Fruit fly (Drosophila melanogaster): ENCODE data around the gene Smyd5.

Gene Smyd5

DNA sequence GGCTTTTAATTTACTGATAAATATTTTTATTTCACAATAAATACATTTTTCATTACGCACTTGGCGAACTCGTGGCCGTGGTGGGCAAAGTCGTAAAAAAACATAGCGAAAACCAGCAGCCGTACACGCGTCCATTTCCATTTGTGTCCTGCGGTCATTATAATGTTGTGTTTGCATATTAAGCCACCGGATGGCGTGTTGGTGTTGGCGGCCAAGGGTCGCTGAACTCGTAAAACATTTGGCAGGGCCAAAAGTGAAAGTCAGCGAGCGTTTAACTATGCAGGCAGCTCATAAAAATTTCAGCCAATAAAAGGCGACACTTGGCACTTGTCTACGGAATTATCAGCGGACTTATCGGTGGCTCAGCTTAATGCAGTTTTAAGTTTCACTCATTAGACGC is 33.9 kb upstream of the Smyd5 start:
- TF ChIP-seq CG10979 (tag; optimal IDR thresholded peaks at IDR 0.05), result peak; percentile 83
- TF ChIP-seq insv (GFP tag; optimal IDR thresholded peaks at IDR 0.05), result no peak
- no peak for TF ChIP-seq GATAe (GFP tag; conservative IDR thresholded peaks at IDR 0.05)
- TF ChIP-seq lola (GFP tag; optimal IDR thresholded peaks at IDR 0.05), result no peak
- TF ChIP-seq CTCF (GFP tag; optimal IDR thresholded peaks at IDR 0.05), result peak; percentile 75
- TF ChIP-seq Bgb (GFP tag; IDR thresholded peaks at IDR 0.05; ENCODE audit: partially characterized antibody), result no peak

dm6 chr3R:21246492-21247061 is 28.0 kb upstream of the Smyd5 start, which contains the start of gene ETHR:
ETHR (plus strand) TSS chr3R:21247011.
- TF ChIP-seq CG18599 (GFP tag; optimal IDR thresholded peaks at IDR 0.05) (peak; percentile 67), CG32772 (GFP tag; IDR thresholded peaks at IDR 0.05) (no peak), Hey (tag; optimal IDR thresholded peaks at IDR 0.05) (peak; percentile 21), Sry-β (GFP tag; optimal IDR thresholded peaks at IDR 0.05) (no peak), CG12744 (GFP tag; optimal IDR thresholded peaks at IDR 0.05) (peak; percentile 19), usp (GFP tag; optimal IDR thresholded peaks at IDR 0.05) (no peak), kah (GFP tag; optimal IDR thresholded peaks at IDR 0.05) (no peak), HmgD (GFP tag; optimal IDR thresholded peaks at IDR 0.05) (no peak), pan (optimal IDR thresholded peaks at IDR 0.05) (no peak), pan (GFP tag; optimal IDR thresholded peaks at IDR 0.05 in 1 of 2, IDR thresholded peaks at IDR 0.05 in 1 of 2) (peak in 1 of 2 experiments; percentile 37), Atf-2 (GFP tag; optimal IDR thresholded peaks at IDR 0.05) (no peak), salm (tag; optimal IDR thresholded peaks at IDR 0.05) (no peak), tx (GFP tag; optimal IDR thresholded peaks at IDR 0.05) (no peak), croc (GFP tag; conservative IDR thresholded peaks at IDR 0.05) (no peak), CG31441 (GFP tag; IDR thresholded peaks at IDR 0.05) (peak; percentile 45), CG13296 (GFP tag; optimal IDR thresholded peaks at IDR 0.05) (peak; percentile 20), D19B (GFP tag; optimal IDR thresholded peaks at IDR 0.05) (peak; percentile 14), CG10543 (GFP tag; optimal IDR thresholded peaks at IDR 0.05) (peak; percentile 61), CG15073 (GFP tag; optimal IDR thresholded peaks at IDR 0.05) (no peak), CG12155 (GFP tag; optimal IDR thresholded peaks at IDR 0.05) (peak; percentile 61), Med (GFP tag) (peak; percentile 87), B-H1 (GFP tag; IDR thresholded peaks at IDR 0.05) (peak; percentile 43; the same call in 2 of the 3 replicates), CG7928 (GFP tag; optimal IDR thresholded peaks at IDR 0.05) (no peak), Hmr (GFP tag; optimal IDR thresholded peaks at IDR 0.05) (peak; percentile 83), Gsc (GFP tag; IDR thresholded peaks at IDR 0.05) (no peak), CG9727 (GFP tag; optimal IDR thresholded peaks at IDR 0.05) (peak; percentile 47), H2.0 (GFP tag; IDR thresholded peaks at IDR 0.05) (0 out of 2 replicates have a peak, but pooled peaks have one; percentile 16), CG6854 (GFP tag; optimal IDR thresholded peaks at IDR 0.05) (peak; percentile 37), Chrac-16 (GFP tag; optimal IDR thresholded peaks at IDR 0.05) (no peak), CG10366 (GFP tag; IDR thresholded peaks at IDR 0.05) (peak; percentile 81), dysf (GFP tag; IDR thresholded peaks at IDR 0.05) (peak; percentile 29; the same call in 1 of the 3 replicates), NK7.1 (GFP tag; optimal IDR thresholded peaks at IDR 0.05) (no peak), CrebB (tag; optimal IDR thresholded peaks at IDR 0.05) (peak; percentile 25), CG3407 (GFP tag; optimal IDR thresholded peaks at IDR 0.05) (no peak), Oaz (GFP tag; IDR thresholded peaks at IDR 0.05) (no peak), Trl (optimal IDR thresholded peaks at IDR 0.05) (no peak), Trl (GFP tag; optimal IDR thresholded peaks at IDR 0.05) (peak; percentile 10), unpg (GFP tag; optimal IDR thresholded peaks at IDR 0.05) (peak; percentile 55), bsh (GFP tag; optimal IDR thresholded peaks at IDR 0.05) (no peak), run (tag; optimal IDR thresholded peaks at IDR 0.05) (no peak), CG31388 (GFP tag; optimal IDR thresholded peaks at IDR 0.05) (no peak), Ets65A (GFP tag) (peak; percentile 58), vnd (GFP tag; IDR thresholded peaks at IDR 0.05; ENCODE audit: partially characterized antibody) (peak; percentile 53; the same call in 2 of the 3 replicates), Aef1 (GFP tag; IDR thresholded peaks at IDR 0.05) (0 out of 3 replicates have a peak, but pooled peaks have one; percentile 1)
